Worm (Caenorhabditis elegans) whole organism, late embryonic: ENCODE measurements around the gene B0244.16.

ENCODE experiments used
- C08G9.2 ChIP-seq: sonication (generic microtip); optimal IDR thresholded peaks from 2 replicates; lab custom pipeline; 2016; ENCODE audit warnings: mild to moderate bottlenecking, missing genetic modification characterization, moderate library complexity, missing compliant biosample characterization
- F13H6.1 ChIP-seq: sonication (generic microtip); optimal IDR thresholded peaks from 2 replicates; lab custom pipeline; 2016; ENCODE audit warnings: missing genetic modification characterization, missing compliant biosample characterization
- T23F11.4 ChIP-seq: fragments of 200-800 bp; sonication (Bioruptor generic); optimal IDR thresholded peaks from 2 replicates; lab custom pipeline; 2018; ENCODE audit warnings: mild to moderate bottlenecking, missing genetic modification characterization, missing compliant biosample characterization
- Y22D7AL.16 ChIP-seq: sonication (generic microtip); optimal IDR thresholded peaks from 2 replicates; lab custom pipeline; 2016; ENCODE audit warnings: missing genetic modification characterization, missing compliant biosample characterization
- ahr-1 ChIP-seq: sonication (generic microtip); optimal IDR thresholded peaks from 2 replicates; lab custom pipeline; 2016; ENCODE audit warnings: missing genetic modification characterization, missing compliant biosample characterization
- ceh-14 ChIP-seq: sonication (generic microtip); optimal IDR thresholded peaks from 2 replicates; lab custom pipeline; 2016; ENCODE audit warnings: missing genotype, missing genetic modification characterization, missing compliant biosample characterization
- ceh-18 ChIP-seq: sonication (generic microtip); optimal IDR thresholded peaks from 2 replicates; lab custom pipeline; 2016; ENCODE audit warnings: missing genetic modification characterization, missing compliant biosample characterization
- ceh-24 ChIP-seq: sonication (generic microtip); optimal IDR thresholded peaks from 2 replicates; lab custom pipeline; 2016; ENCODE audit warnings: mild to moderate bottlenecking, missing genetic modification characterization, missing compliant biosample characterization
- ceh-30 ChIP-seq: fragments of 150-350 bp; optimal IDR thresholded peaks from 2 replicates; lab custom pipeline; 2014; ENCODE audit warnings: missing biosample characterization, missing genetic modification characterization
- ceh-48 ChIP-seq: sonication (generic microtip); optimal IDR thresholded peaks from 2 replicates; lab custom pipeline; 2016; ENCODE audit warnings: missing genetic modification characterization, inconsistent platforms, missing compliant biosample characterization
- che-1 ChIP-seq: sonication (generic microtip); optimal IDR thresholded peaks from 2 replicates; lab custom pipeline; 2016; ENCODE audit warnings: mild to moderate bottlenecking, missing genetic modification characterization, missing compliant biosample characterization
- dve-1 ChIP-seq: sonication (generic microtip); optimal IDR thresholded peaks from 2 replicates; lab custom pipeline; 2017; ENCODE audit warnings: antibody characterized with exemption, mild to moderate bottlenecking, missing genetic modification characterization, missing compliant biosample characterization
- elt-2 ChIP-seq: sonication (generic microtip); optimal IDR thresholded peaks from 2 replicates; lab custom pipeline; 2016; ENCODE audit warnings: missing genetic modification reagents, missing genetic modification characterization, missing compliant biosample characterization
- elt-4 ChIP-seq: sonication (generic microtip); optimal IDR thresholded peaks from 2 replicates; lab custom pipeline; 2016; ENCODE audit warnings: missing genetic modification characterization, missing compliant biosample characterization
- ets-4 ChIP-seq: sonication (generic microtip); optimal IDR thresholded peaks from 2 replicates; lab custom pipeline; 2016; ENCODE audit warnings: missing genetic modification characterization, missing compliant biosample characterization
- eyg-1 ChIP-seq: sonication (generic microtip); optimal IDR thresholded peaks from 2 replicates; lab custom pipeline; 2016; ENCODE audit warnings: missing genotype, missing genetic modification characterization, missing compliant biosample characterization
- fax-1 ChIP-seq: sonication (generic microtip); optimal IDR thresholded peaks from 2 replicates; lab custom pipeline; 2016; ENCODE audit warnings: missing genotype, missing genetic modification characterization, missing compliant biosample characterization
- hlh-15 ChIP-seq: sonication (generic microtip); optimal IDR thresholded peaks from 2 replicates; lab custom pipeline; 2016; ENCODE audit warnings: missing genetic modification characterization, missing compliant biosample characterization
- hlh-30 ChIP-seq: sonication (generic microtip); optimal IDR thresholded peaks from 2 replicates; lab custom pipeline; 2017; ENCODE audit warnings: antibody characterized with exemption, missing genetic modification characterization, missing compliant biosample characterization; ENCODE audit not compliant: insufficient read depth
- hlh-6 ChIP-seq: sonication (generic microtip); optimal IDR thresholded peaks from 2 replicates; lab custom pipeline; 2016; ENCODE audit warnings: missing genotype, missing genetic modification characterization, missing compliant biosample characterization
- hlh-8 ChIP-seq: sonication (generic microtip); optimal IDR thresholded peaks from 2 replicates; lab custom pipeline; 2016; ENCODE audit warnings: missing genotype, missing genetic modification characterization, missing compliant biosample characterization
- madf-2 ChIP-seq: sonication (generic microtip); optimal IDR thresholded peaks from 2 replicates; lab custom pipeline; 2017; ENCODE audit warnings: missing genetic modification characterization, missing compliant biosample characterization
- nfya-1 ChIP-seq: sonication (generic microtip); optimal IDR thresholded peaks from 2 replicates; lab custom pipeline; 2017; ENCODE audit warnings: missing genetic modification characterization, mild to moderate bottlenecking, missing compliant biosample characterization, antibody characterized with exemption, moderate library complexity
- nhr-232 ChIP-seq: sonication (generic microtip); optimal IDR thresholded peaks from 2 replicates; lab custom pipeline; 2016; ENCODE audit warnings: missing genetic modification characterization, missing compliant biosample characterization
- npax-4 ChIP-seq: sonication (generic microtip); optimal IDR thresholded peaks from 2 replicates; lab custom pipeline; 2016; ENCODE audit warnings: missing genetic modification characterization, missing compliant biosample characterization
- odd-2 ChIP-seq: sonication (generic microtip); optimal IDR thresholded peaks from 2 replicates; lab custom pipeline; 2017; ENCODE audit warnings: antibody characterized with exemption, mild to moderate bottlenecking, missing genetic modification characterization, missing compliant biosample characterization
- pha-4 ChIP-seq: fragments of 150-350 bp; optimal IDR thresholded peaks from 2 replicates; lab custom pipeline; 2018; ENCODE audit warnings: missing biosample characterization, missing genetic modification reagents, missing genetic modification characterization
- ref-2 ChIP-seq: sonication (generic microtip); optimal IDR thresholded peaks from 2 replicates; lab custom pipeline; 2016; ENCODE audit warnings: missing genetic modification characterization, missing compliant biosample characterization
- sdc-2 ChIP-seq: sonication (generic microtip); optimal IDR thresholded peaks from 2 replicates; lab custom pipeline; 2016; ENCODE audit warnings: missing genotype, missing genetic modification characterization, missing compliant biosample characterization
- tbx-7 ChIP-seq: sonication (generic microtip); optimal IDR thresholded peaks from 2 replicates; lab custom pipeline; 2016; ENCODE audit warnings: missing genotype, missing genetic modification characterization, missing compliant biosample characterization
- ttx-3 ChIP-seq: sonication (generic microtip); optimal IDR thresholded peaks from 2 replicates; lab custom pipeline; 2016; ENCODE audit warnings: missing genetic modification reagents, missing genetic modification characterization, missing compliant biosample characterization
- unc-86 ChIP-seq: sonication (generic microtip); optimal IDR thresholded peaks from 2 replicates; lab custom pipeline; 2016; ENCODE audit warnings: missing genetic modification characterization, missing compliant biosample characterization

B0244.16 gene

DNA sequence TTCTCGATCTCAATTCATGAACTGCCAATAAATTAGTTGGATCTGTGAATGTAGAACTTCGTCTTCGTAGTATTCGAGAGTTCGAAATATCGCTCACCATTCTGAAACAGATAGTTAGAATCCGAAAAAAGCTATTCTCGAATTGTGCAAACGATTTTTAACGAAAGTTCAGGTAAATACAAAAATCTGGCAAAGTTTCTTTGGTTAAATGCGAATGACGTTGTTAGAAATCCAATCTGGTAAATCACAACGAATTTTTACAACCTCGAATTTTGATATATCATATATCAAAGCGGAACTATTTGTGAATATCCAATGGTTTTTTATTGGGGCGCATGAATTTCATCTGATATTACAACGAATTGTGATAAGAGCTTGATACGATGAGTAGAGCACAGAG is 31.5 kb upstream of the B0244.16 start, which contains the start of gene hpo-28:
TSS of gene hpo-28 (minus strand) at position 101 of the 400 bp plus-strand sequence.
- TF ChIP-seq hlh-30 (tag; lab: Kevin White, UChicago) (no peak), hlh-15 (no peak), dve-1 (no peak)

DNA sequence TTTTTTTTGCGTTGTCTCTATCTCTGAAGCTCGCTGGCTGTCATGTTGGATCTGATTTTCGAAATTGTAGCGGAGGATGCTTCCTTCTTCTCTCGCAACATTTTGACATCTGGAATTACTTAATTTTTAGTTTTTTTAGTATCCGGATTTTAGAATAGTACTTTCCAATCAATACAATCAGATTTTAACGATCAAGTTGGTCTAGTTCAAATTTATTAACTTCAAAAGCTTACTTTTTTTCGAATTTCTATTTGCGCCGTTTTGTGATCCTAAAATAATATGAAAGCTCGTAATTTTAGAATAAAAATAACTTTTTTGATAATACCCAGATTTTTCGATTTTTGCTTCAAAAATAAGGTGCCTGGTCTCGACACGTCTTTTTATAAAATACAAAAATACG is 30.7 kb upstream of the B0244.16 start, which contains the start of gene B0336.12:
TSS of gene B0336.12 (minus strand) at position 101 of the 400 bp plus-strand sequence.
- TF ChIP-seq elt-2 (tag; lab: Kevin White, UChicago) = no peak
- TF ChIP-seq C08G9.2 (tag; lab: Kevin White, UChicago) = no peak
- TF ChIP-seq pha-4 (tag; lab: Kevin White, UChicago) = no peak
- no peak for TF ChIP-seq hlh-30 (tag; lab: Kevin White, UChicago)
- TF ChIP-seq F13H6.1 = no peak
- TF ChIP-seq npax-4 (tag; lab: Kevin White, UChicago) = no peak

DNA sequence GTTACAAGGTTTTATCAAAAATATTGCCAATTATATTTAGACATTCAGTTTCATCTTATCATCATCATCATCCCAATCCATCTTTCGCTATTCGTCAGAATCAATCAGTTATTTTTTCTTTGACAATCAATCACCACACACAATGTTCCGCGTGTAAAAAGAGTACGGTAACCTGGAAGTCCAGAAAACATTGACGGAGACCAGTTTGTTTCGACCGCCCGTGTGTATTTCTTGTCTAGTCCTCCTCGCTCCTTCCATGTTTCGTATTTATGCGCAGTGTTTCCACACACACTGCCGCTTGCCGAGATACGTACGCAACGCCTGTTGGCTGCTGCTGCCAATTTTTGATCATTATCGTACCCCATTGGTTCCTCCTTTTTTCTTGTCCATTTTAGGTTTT is 30.1 kb upstream of the B0244.16 start:
- TF ChIP-seq ceh-24 (tag; lab: Kevin White, UChicago) (no peak), ets-4 (tag; lab: Kevin White, UChicago) (peak; percentile 70), elt-4 (tag; lab: Kevin White, UChicago) (no peak), nfya-1 (tag; lab: Kevin White, UChicago) (peak; percentile 68), hlh-8 (tag; lab: Kevin White, UChicago) (no peak), elt-2 (tag; lab: Kevin White, UChicago) (peak; percentile 42)

DNA sequence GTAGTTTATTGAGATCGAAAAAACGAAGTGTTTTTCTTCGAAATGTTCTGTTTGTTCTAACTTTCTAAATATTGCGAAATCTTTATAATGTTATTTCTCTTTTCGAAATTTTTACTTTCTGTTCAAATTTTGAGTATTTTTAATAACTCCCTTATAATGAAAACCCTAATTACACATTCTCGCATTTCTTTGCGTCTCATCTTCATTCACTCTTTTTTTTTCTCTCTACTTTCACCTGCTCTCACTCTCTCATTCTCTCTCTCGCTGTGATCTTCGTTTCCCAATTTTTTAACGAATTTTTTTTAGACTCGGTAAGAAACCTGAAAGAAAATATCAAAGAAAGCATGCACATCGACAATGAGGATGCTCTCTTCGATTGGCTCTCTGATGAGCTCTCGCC is 29.5 kb upstream of the B0244.16 start, which contains the start of gene rbm-26:
TSS of gene rbm-26 (plus strand) at position 301 of the 400 bp plus-strand sequence.
- TF ChIP-seq elt-2 (tag; lab: Kevin White, UChicago) (no peak), ttx-3 (no peak), ceh-14 (tag; lab: Kevin White, UChicago) (no peak), elt-4 (tag; lab: Kevin White, UChicago) (no peak), ref-2 (tag; lab: Kevin White, UChicago) (no peak), nfya-1 (tag; lab: Kevin White, UChicago) (no peak), tbx-7 (tag; lab: Kevin White, UChicago) (no peak), ceh-30 (tag; lab: Kevin White, UChicago) (no peak), F13H6.1 (no peak), fax-1 (tag; lab: Kevin White, UChicago) (no peak), T23F11.4 (GFP tag; lab: Kevin White, UChicago) (no peak), eyg-1 (tag; lab: Kevin White, UChicago) (no peak), unc-86 (tag; lab: Kevin White, UChicago) (no peak), sdc-2 (no peak), ceh-48 (tag; lab: Kevin White, UChicago) (no peak), nhr-232 (tag; lab: Kevin White, UChicago) (no peak), ahr-1 (no peak), odd-2 (tag; lab: Kevin White, UChicago) (no peak), Y22D7AL.16 (no peak), madf-2 (tag; lab: Kevin White, UChicago) (no peak)

DNA sequence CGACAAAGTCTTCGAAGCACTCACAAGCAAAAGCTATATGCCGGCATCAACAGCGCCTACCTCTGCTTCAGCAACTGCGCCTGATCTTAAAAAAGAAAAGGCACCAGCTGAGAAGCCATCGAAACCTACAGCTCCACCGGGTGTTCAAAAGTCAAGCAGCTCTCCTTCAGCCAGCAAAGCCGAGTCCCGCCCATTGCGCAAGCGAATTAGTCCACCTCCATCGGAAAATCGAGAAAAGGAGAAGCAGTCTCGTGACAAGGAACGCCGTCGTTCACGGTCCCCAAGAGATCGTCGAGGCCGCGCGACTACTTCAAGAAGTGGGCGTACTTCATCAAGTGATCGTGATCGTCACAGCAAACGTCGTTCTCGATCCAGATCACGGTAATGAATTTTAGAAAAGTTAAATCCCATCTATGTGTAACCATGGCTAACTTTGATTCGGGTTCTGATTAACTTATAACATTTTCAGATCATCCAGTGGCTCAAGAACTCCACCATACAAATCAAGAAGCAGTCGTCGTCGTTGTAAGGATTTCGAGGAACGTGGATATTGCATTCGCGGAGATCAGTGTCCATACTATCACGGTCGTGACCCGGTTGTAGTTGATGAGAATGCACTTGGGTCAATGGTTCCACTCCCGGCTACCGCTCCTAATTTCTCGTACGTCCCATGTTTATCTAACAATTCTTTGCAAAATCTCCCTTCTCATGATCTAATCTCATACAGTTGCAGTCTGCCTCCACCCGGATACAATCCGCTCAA is 28.7 kb upstream of the B0244.16 start:
- TF ChIP-seq Y22D7AL.16 = no peak

DNA sequence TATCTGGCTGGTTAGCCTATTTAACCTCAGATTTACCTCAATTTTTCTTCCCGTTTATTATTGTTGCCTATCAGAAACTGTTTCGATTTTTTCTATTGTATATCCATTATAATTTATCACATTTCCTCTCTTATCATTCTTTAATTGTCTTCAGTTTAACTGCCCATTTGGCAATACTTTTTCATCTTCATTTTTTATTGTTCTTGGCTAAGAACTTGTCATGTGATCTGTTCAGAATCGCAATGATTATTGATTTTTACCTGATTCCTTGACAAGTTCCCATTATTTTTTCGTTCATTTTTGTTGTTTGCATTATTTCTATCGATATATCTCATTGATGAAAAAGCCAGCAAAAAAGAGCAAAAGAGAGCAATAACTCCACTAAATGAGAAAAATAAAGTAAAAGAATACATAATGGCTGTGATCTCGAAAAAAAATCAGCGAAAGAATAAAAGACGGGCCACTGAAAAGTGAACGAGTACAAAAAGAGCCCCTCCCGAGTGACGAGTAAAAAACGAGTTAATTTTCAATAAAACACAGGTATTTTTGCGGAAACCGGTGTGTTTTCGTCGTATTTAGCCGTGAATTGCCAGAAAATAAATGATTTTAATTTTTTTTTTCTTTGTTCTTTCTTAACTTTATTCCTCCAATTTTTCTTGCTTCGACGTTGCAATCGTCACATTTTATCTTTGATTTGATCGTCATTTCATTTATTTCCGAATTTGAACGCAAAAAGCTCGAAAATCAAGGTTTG is 26.4 kb upstream of the B0244.16 start, which contains the start of gene arf-1:
TSS of gene arf-1 (plus strand) at position 657 of the 754 bp plus-strand sequence.
- TF ChIP-seq che-1 (tag; lab: Kevin White, UChicago) (no peak), ahr-1 (no peak), ceh-18 (no peak), hlh-6 (tag; lab: Kevin White, UChicago) (no peak)
